Worm (Caenorhabditis elegans): Measurements from ENCODE around the gene srbc-5.

Gene srbc-5

DNA sequence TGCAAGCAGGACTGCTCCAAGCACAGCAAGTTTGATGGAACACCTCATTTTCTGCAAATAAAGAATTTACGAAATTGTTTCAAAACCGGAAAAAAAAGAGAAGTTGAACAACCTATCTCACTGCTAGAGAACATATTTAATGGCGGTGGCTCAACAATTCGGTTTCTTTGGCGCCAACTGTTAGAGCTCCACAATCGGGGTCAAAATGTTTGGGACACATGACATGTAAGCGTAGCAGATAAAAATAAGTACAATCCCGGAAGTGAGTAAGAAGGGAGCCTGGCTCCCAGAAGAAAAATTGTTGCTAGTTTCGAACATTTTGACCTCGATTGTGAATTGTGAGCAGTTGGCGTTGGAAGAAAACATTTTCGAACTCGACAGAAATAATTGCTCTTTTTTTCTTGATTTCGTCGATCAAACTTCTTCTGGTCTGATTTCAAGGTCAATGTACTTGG lies 980 bp upstream of the srbc-5 start, which contains the start of gene T28A11.16 (continued):
- TF ChIP-seq egl-13 (tag; optimal IDR thresholded peaks at IDR 0.05): no peak

DNA sequence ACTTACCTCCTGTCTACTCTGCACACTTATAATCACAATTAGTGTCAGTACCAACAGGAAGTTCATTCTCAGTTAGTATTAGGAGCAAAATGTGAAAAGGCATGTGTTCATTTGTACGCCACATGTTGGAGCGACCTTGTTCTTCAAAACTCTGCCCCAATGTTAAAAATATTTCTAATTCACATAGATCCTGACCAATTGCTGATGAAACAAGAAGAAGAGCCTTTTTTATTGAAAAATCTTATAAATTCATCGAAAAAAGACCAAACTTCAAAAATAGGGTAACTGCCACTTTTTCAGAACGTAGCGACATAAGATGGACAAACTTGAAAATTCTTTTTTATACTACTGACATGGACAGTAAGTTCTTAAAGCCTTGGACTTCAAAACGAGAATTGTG lies 6.0 kb downstream of the srbc-5 start, which contains the start of gene T28A11.17:
Gene T28A11.17, minus strand, starts transcription at position 101 of the 400 bp plus-strand sequence.
- TF ChIP-seq C04F5.9 (tag; optimal IDR thresholded peaks at IDR 0.05) (no peak), blmp-1 (tag; optimal IDR thresholded peaks at IDR 0.05) (no peak), C34B4.2 (tag; optimal IDR thresholded peaks at IDR 0.05) (no peak), zag-1 (tag; optimal IDR thresholded peaks at IDR 0.05) (no peak), mdl-1 (tag; optimal IDR thresholded peaks at IDR 0.05) (no peak), unc-98 (GFP tag; IDR thresholded peaks at IDR 0.05) (no peak), hlh-17 (GFP tag; optimal IDR thresholded peaks at IDR 0.05; ENCODE audit: borderline replicate concordance) (no peak)

DNA sequence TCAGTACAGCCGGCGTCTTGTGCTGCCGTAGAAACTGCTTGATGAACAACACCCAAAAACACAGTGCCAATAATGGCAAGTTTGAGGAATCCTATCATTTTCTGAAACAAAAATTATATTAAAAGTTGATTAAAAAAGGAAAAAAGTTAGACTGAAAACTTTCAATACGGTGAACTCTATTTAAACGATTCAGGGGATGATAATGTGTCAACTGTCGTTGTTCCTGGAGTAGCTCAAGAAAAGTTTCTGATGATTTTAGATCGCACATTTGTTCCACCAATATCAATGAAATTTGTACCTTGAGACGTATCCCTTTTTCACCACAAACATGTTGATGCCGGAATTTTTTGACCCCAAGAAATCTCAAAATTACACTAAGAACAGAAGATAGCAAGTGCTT lies 7.8 kb downstream of the srbc-5 start, which contains the start of gene T28A11.18:
Gene T28A11.18, minus strand, starts transcription at position 101 of the 400 bp plus-strand sequence.
- no peak for TF ChIP-seq elt-2 (tag; optimal IDR thresholded peaks at IDR 0.05)

DNA sequence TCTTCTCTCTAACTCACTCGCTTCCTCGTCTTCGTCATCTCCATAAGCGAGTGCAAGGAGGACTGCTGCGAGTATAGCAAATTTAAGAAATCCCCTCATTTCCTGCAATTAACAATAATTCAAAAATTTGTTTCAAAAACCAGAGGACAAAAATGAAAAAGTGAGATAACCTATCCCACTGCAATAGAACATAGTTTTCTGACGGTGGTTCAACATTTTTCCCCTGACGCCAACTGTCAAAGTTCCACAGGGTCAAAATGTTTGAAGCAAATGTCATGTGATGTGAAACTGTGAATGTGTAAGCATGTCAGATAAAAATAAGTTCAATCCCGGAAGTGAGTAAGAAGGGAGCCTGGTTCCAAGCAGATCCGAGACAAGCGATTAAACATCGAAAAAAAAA lies 9.2 kb downstream of the srbc-5 start, which contains the start of gene T28A11.19:
Gene T28A11.19, minus strand, starts transcription at position 108 of the 400 bp plus-strand sequence.
- TF ChIP-seq rnt-1 (tag; optimal IDR thresholded peaks at IDR 0.05): peak; percentile 16
- no peak for TF ChIP-seq pqm-1 (tag; optimal IDR thresholded peaks at IDR 0.05)

DNA sequence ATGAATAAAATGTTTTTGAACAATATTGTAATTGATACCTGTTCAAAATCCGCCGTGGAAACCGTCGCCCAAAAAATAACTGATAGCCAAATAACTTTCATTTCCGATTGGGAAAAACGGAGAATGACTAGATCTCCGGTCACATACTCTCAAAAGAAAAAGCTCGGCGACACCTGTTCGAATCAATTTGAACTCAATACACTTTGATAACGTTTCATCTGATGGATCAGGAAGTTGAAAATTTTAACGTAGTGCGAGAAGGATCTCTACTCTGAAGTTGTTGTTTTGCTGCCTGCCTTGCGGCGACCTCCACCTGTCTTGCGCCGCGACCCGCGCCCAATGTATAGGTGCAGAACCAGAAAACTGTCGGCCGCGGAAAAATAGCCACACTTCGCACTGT lies 13.0 kb downstream of the srbc-5 start, which contains the start of gene T28A11.20:
Gene T28A11.20, minus strand, starts transcription at position 101 of the 400 bp plus-strand sequence.
- no peak for TF ChIP-seq nhr-47 (tag; optimal IDR thresholded peaks at IDR 0.05)
- TF ChIP-seq efl-1 (optimal IDR thresholded peaks at IDR 0.05): no peak
- TF ChIP-seq efl-1 (GFP tag; optimal IDR thresholded peaks at IDR 0.05 in 1 of 2): peak in 1 of 2 experiments; percentile 70

DNA sequence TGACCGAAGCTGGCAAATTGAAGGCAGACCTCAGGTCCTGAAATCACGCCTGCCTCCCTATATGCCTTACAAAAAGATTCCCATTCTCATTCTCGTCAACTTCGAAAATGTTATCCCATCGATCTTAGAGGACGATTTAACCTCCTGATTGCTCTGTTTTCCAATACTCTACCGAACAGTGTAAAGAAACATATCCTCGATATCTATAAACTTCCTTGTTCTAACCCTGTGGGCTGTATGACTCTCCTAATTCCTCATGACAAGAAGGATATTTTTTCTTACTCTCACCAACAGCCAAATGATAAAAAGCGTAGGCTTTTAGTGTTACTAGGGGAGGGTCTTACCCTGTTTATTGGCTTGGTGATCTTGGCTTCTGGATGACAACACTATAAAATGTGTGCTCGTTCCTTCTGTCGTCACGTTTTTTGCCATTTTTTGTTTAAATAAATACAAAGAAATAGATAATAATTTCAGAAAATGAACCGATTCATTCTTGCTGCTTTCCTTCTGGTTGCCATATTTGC lies 13.5 kb downstream of the srbc-5 start, which contains the start of gene T28A11.4:
Gene T28A11.4, plus strand, starts transcription at position 474 of the 524 bp plus-strand sequence.
- no peak for TF ChIP-seq ceh-90 (tag; optimal IDR thresholded peaks at IDR 0.05)
- TF ChIP-seq fkh-4 (tag; optimal IDR thresholded peaks at IDR 0.05; ENCODE audit: borderline replicate concordance): no peak
- no peak for TF ChIP-seq hpl-2 (GFP tag; optimal IDR thresholded peaks at IDR 0.05)
- no peak for TF ChIP-seq nhr-90 (tag; optimal IDR thresholded peaks at IDR 0.05; ENCODE audit: poor library complexity)
- no peak for TF ChIP-seq ceh-88 (GFP tag; IDR thresholded peaks at IDR 0.05)
- TF ChIP-seq unc-30 (tag; optimal IDR thresholded peaks at IDR 0.05): no peak
- no peak for TF ChIP-seq ceh-82 (tag; optimal IDR thresholded peaks at IDR 0.05)

DNA sequence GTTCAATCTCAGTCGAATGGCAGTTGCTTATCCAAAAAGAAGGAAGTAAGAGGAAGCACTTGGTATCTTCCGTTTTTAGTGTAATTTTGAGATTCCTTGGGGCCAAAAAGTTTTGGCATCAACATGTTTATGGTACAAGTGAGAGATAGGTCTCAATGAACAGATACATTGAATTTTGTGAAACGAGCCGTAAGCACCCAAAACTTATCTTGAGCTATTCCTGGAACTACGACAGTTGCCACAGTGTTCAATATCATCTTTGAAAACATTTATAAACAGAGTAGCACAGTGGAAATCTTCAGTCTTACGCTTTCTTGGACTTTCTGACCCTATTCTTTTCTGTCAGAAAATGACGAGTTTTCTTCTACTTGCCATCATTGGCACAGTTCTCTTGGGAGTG lies 14.9 kb downstream of the srbc-5 start, which contains the start of gene T28A11.3:
Gene T28A11.3, plus strand, starts transcription at position 301 of the 400 bp plus-strand sequence.
- no peak for TF ChIP-seq vab-15 (tag; optimal IDR thresholded peaks at IDR 0.05)
- no peak for TF ChIP-seq rnt-1 (tag; optimal IDR thresholded peaks at IDR 0.05)
- TF ChIP-seq dsc-1 (tag; optimal IDR thresholded peaks at IDR 0.05): no peak
- no peak for TF ChIP-seq sup-37 (GFP tag; optimal IDR thresholded peaks at IDR 0.05)
- TF ChIP-seq ceh-8 (GFP tag; optimal IDR thresholded peaks at IDR 0.05): no peak
- TF ChIP-seq nhr-77 (tag; optimal IDR thresholded peaks at IDR 0.05): no peak
- TF ChIP-seq ceh-90 (tag; optimal IDR thresholded peaks at IDR 0.05): no peak

DNA sequence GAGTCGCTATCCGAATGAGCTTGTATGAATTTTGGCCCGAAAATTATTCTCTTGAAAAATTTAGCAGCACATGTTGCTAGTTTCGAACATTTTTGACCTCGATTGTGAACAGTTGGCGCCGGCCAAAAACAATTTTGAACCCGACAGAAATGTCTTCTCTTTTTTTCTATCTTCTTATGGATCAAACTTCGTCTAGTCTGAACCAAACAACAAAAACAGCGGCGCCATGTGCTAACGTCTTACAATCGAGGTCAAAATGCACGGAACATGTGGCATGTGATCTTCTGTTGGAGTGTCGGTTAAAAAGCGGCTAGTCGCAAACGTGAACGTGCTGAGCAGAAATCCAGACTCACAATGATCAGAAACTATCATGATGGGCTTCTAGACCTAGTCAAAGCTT lies 16.0 kb downstream of the srbc-5 start:
- peak; percentile 29 for TF ChIP-seq nhr-20 (tag; optimal IDR thresholded peaks at IDR 0.05)
- no peak for TF ChIP-seq snpc-4 (tag; optimal IDR thresholded peaks at IDR 0.05)
- no peak for TF ChIP-seq hlh-17 (GFP tag; optimal IDR thresholded peaks at IDR 0.05; ENCODE audit: borderline replicate concordance)
- TF ChIP-seq lin-35 (GFP tag; optimal IDR thresholded peaks at IDR 0.05): no peak
- TF ChIP-seq rnt-1 (tag; optimal IDR thresholded peaks at IDR 0.05): peak; percentile 49
- no peak for TF ChIP-seq F16B12.6 (tag; optimal IDR thresholded peaks at IDR 0.05)
- TF ChIP-seq ama-1 (optimal IDR thresholded peaks at IDR 0.05): no peak
- no peak for TF ChIP-seq efl-3 (GFP tag; optimal IDR thresholded peaks at IDR 0.05)
- no peak for TF ChIP-seq unc-130 (tag; optimal IDR thresholded peaks at IDR 0.05)
- TF ChIP-seq dpl-1 (GFP tag; optimal IDR thresholded peaks at IDR 0.05): no peak
- peak; percentile 33; the same call in 1 of the 2 replicates for TF ChIP-seq nhr-19 (GFP tag; conservative IDR thresholded peaks at IDR 0.05)
- peak; percentile 75 for TF ChIP-seq lin-14 (GFP tag; optimal IDR thresholded peaks at IDR 0.05)
- TF ChIP-seq nhr-71 (tag; optimal IDR thresholded peaks at IDR 0.05): peak; percentile 71
- TF ChIP-seq lin-13 (GFP tag; optimal IDR thresholded peaks at IDR 0.05): no peak
